Fruit fly (Drosophila melanogaster) whole organism, embryonic: ENCODE results near the gene CG15772.
A peak's percentile ranks its signal among the peaks of the same experiment; 100 is the strongest.

Experiments
- Antp ChIP-seq: fragments of 200-800 bp; sonication (Bioruptor generic); optimal IDR thresholded peaks from 3 replicates; lab custom pipeline; 2016; ENCODE audit warnings: missing biosample characterization, missing genetic modification characterization
- Blimp-1 ChIP-seq: fragments of 200-800 bp; sonication (Bioruptor generic); optimal IDR thresholded peaks from 3 replicates; lab custom pipeline; 2018; ENCODE audit warnings: missing biosample characterization, missing genetic modification characterization, mild to moderate bottlenecking, moderate library complexity, missing genetic modification reagents
- CG10209 ChIP-seq: fragments of 200-800 bp; sonication (Bioruptor generic); optimal IDR thresholded peaks from 3 replicates; lab custom pipeline; 2017; ENCODE audit warnings: missing biosample characterization, mild to moderate bottlenecking, missing genetic modification characterization, missing genetic modification reagents
- CG11723 ChIP-seq: fragments of 200-800 bp; sonication (Bioruptor generic); optimal IDR thresholded peaks from 2 replicates; lab custom pipeline; 2017; ENCODE audit warnings: missing biosample characterization, mild to moderate bottlenecking, missing genetic modification characterization
- CG14710 ChIP-seq: fragments of 200-800 bp; sonication (Bioruptor generic); optimal IDR thresholded peaks from 3 replicates; lab custom pipeline; 2019; ENCODE audit warnings: missing biosample characterization, mild to moderate bottlenecking, missing genetic modification characterization, moderate library complexity
- CG14860 ChIP-seq: fragments of 200-800 bp; sonication (Bioruptor generic); IDR thresholded peaks from 3 replicates; pipeline ENCODE4 v1.3.6; 2022; ENCODE audit warnings: missing biosample characterization, missing genetic modification characterization; ENCODE audit not compliant: partially characterized antibody
- CG15479 ChIP-seq: fragments of 200-800 bp; sonication (Bioruptor generic); optimal IDR thresholded peaks from 3 replicates; lab custom pipeline; 2019; ENCODE audit warnings: missing biosample characterization, mild to moderate bottlenecking, missing genetic modification characterization, moderate library complexity
- CG17186 ChIP-seq: fragments of 200-800 bp; sonication (Bioruptor generic); optimal IDR thresholded peaks from 3 replicates; lab custom pipeline; 2017; ENCODE audit warnings: missing biosample characterization, missing genetic modification reagents, missing genetic modification characterization
- CG17568 ChIP-seq: fragments of 200-800 bp; sonication (Bioruptor generic); optimal IDR thresholded peaks from 2 replicates; lab custom pipeline; 2018; ENCODE audit warnings: missing biosample characterization, mild to moderate bottlenecking, missing genetic modification characterization, moderate library complexity
- CG17829 ChIP-seq: fragments of 200-800 bp; optimal IDR thresholded peaks from 2 replicates; lab custom pipeline; 2019; ENCODE audit warnings: missing biosample characterization, mild to moderate bottlenecking, missing genetic modification characterization, moderate library complexity
- CG33557 ChIP-seq: fragments of 200-800 bp; sonication (Bioruptor generic); optimal IDR thresholded peaks from 2 replicates; lab custom pipeline; 2019; ENCODE audit warnings: missing biosample characterization, mild to moderate bottlenecking, missing genetic modification characterization, moderate library complexity
- CG34422 ChIP-seq: fragments of 200-800 bp; sonication (Bioruptor generic); IDR thresholded peaks from 3 replicates; pipeline ENCODE4 v1.3.6; 2022; ENCODE audit warnings: missing biosample characterization, missing genetic modification characterization
- CG43689 ChIP-seq: fragments of 200-800 bp; sonication (Bioruptor generic); IDR thresholded peaks from 2 replicates; pipeline ENCODE4 v1.3.6; 2022; ENCODE audit warnings: missing biosample characterization, missing genetic modification characterization
- CG6654 ChIP-seq: fragments of 200-800 bp; sonication (Bioruptor generic); optimal IDR thresholded peaks from 2 replicates; lab custom pipeline; 2017; ENCODE audit warnings: missing biosample characterization, mild to moderate bottlenecking, missing genetic modification characterization
- CG9727 ChIP-seq: fragments of 200-800 bp; sonication (Bioruptor generic); optimal IDR thresholded peaks from 3 replicates; lab custom pipeline; 2017; ENCODE audit warnings: missing biosample characterization, mild to moderate bottlenecking, missing genetic modification characterization
- CG9876 ChIP-seq: fragments of 200-800 bp; sonication (Bioruptor generic); optimal IDR thresholded peaks from 2 replicates; lab custom pipeline; 2016; ENCODE audit warnings: missing biosample characterization, missing genetic modification characterization
- HLHmδ ChIP-seq: fragments of 200-800 bp; sonication (Bioruptor generic); optimal IDR thresholded peaks from 2 replicates; lab custom pipeline; 2018; ENCODE audit warnings: missing biosample characterization, mild to moderate bottlenecking, missing genetic modification characterization, moderate library complexity
- Hey ChIP-seq: fragments of 200-800 bp; sonication (Bioruptor generic); optimal IDR thresholded peaks from 3 replicates; lab custom pipeline; 2018; ENCODE audit warnings: missing biosample characterization, mild to moderate bottlenecking, missing genetic modification characterization
- Hmx ChIP-seq: fragments of 200-800 bp; sonication (Bioruptor generic); optimal IDR thresholded peaks from 2 replicates; lab custom pipeline; 2016; ENCODE audit warnings: missing biosample characterization, missing genetic modification characterization
- Nf-YB ChIP-seq: fragments of 200-800 bp; sonication (Bioruptor generic); optimal IDR thresholded peaks from 3 replicates; lab custom pipeline; 2019; ENCODE audit warnings: missing biosample characterization, mild to moderate bottlenecking, missing genetic modification characterization, moderate library complexity
- Oli ChIP-seq: fragments of 200-800 bp; sonication (Bioruptor generic); optimal IDR thresholded peaks from 2 replicates; lab custom pipeline; 2018; ENCODE audit warnings: missing biosample characterization, mild to moderate bottlenecking, missing genetic modification characterization, moderate library complexity
- Rfx ChIP-seq: fragments of 200-800 bp; sonication (Bioruptor generic); IDR thresholded peaks from 2 replicates; pipeline ENCODE4 v1.3.6; 2022; ENCODE audit warnings: missing biosample characterization, missing genetic modification characterization
- Vsx1 ChIP-seq: fragments of 200-800 bp; sonication (Bioruptor generic); optimal IDR thresholded peaks from 2 replicates; lab custom pipeline; 2017; ENCODE audit warnings: missing biosample characterization, mild to moderate bottlenecking, missing genetic modification characterization, missing genetic modification reagents
- ash1 ChIP-seq: fragments of 200-800 bp; sonication (Bioruptor generic); optimal IDR thresholded peaks from 2 replicates; lab custom pipeline; 2018; ENCODE audit warnings: missing biosample characterization, mild to moderate bottlenecking, missing genetic modification characterization
- bigmax ChIP-seq: fragments of 200-800 bp; sonication (Bioruptor generic); optimal IDR thresholded peaks from 2 replicates; lab custom pipeline; 2018; ENCODE audit warnings: missing biosample characterization, mild to moderate bottlenecking, missing genetic modification characterization
- corto ChIP-seq: fragments of 200-800 bp; sonication (Bioruptor generic); optimal IDR thresholded peaks from 2 replicates; lab custom pipeline; 2016; ENCODE audit warnings: missing biosample characterization, mild to moderate bottlenecking, missing genetic modification characterization, moderate library complexity
- dati ChIP-seq: fragments of 200-800 bp; sonication (Bioruptor generic); IDR thresholded peaks from 2 replicates; pipeline ENCODE4 v1.3.6; 2022; ENCODE audit warnings: missing biosample characterization, missing genetic modification characterization
- emc ChIP-seq: fragments of 200-800 bp; sonication (Bioruptor generic); optimal IDR thresholded peaks from 2 replicates; lab custom pipeline; 2016; ENCODE audit warnings: missing biosample characterization, missing genetic modification characterization
- esg ChIP-seq: fragments of 200-800 bp; sonication (Bioruptor generic); conservative IDR thresholded peaks from 2 replicates; pipeline ENCODE4 v1.3.6; 2022; ENCODE audit warnings: missing biosample characterization, missing genetic modification characterization
- eve ChIP-seq, 2 experiments: fragments of >200 bp; optimal IDR thresholded peaks; 2 replicates each; lab custom pipeline; 2017; ENCODE audit warnings: missing biosample characterization in 2 of 2, missing genetic modification characterization in 2 of 2
- fd96Cb ChIP-seq: fragments of 200-800 bp; sonication (Bioruptor generic); optimal IDR thresholded peaks from 2 replicates; lab custom pipeline; 2018; ENCODE audit warnings: missing biosample characterization, mild to moderate bottlenecking, missing genetic modification characterization, moderate library complexity
- grau ChIP-seq: fragments of 200-800 bp; optimal IDR thresholded peaks from 3 replicates; lab custom pipeline; 2019; ENCODE audit warnings: missing biosample characterization, mild to moderate bottlenecking, missing genetic modification characterization, moderate library complexity
- gt ChIP-seq: fragments of 200-800 bp; sonication (Bioruptor generic); IDR thresholded peaks from 2 replicates; pipeline ENCODE4 v1.3.6; 2022; ENCODE audit warnings: missing biosample characterization, missing genetic modification characterization
- lilli ChIP-seq: fragments of 200-800 bp; sonication (Bioruptor generic); optimal IDR thresholded peaks from 3 replicates; lab custom pipeline; 2016; ENCODE audit warnings: missing biosample characterization, missing genetic modification characterization
- lmd ChIP-seq: fragments of 200-800 bp; sonication (Bioruptor generic); IDR thresholded peaks from 2 replicates; pipeline ENCODE4 v1.3.6; 2022; ENCODE audit warnings: missing biosample characterization, missing genetic modification characterization
- pb ChIP-seq: fragments of 200-800 bp; sonication (Bioruptor generic); optimal IDR thresholded peaks from 3 replicates; lab custom pipeline; 2016; ENCODE audit warnings: missing biosample characterization, missing genetic modification characterization
- phol ChIP-seq: fragments of 200-800 bp; sonication (Bioruptor generic); optimal IDR thresholded peaks from 3 replicates; lab custom pipeline; 2018; ENCODE audit warnings: missing biosample characterization, mild to moderate bottlenecking, missing genetic modification characterization, moderate library complexity
- salm ChIP-seq: fragments of 200-800 bp; sonication (Bioruptor generic); optimal IDR thresholded peaks from 2 replicates; lab custom pipeline; 2018; ENCODE audit warnings: missing biosample characterization, mild to moderate bottlenecking, missing genetic modification characterization
- schlank ChIP-seq: fragments of 200-800 bp; sonication (Bioruptor generic); optimal IDR thresholded peaks from 2 replicates; lab custom pipeline; 2018; ENCODE audit warnings: missing biosample characterization, mild to moderate bottlenecking, missing genetic modification characterization
- slou ChIP-seq: fragments of 200-800 bp; sonication (Bioruptor generic); optimal IDR thresholded peaks from 3 replicates; lab custom pipeline; 2016; ENCODE audit warnings: missing biosample characterization, missing genetic modification characterization
- tin ChIP-seq: fragments of 200-800 bp; sonication (Bioruptor generic); optimal IDR thresholded peaks from 3 replicates; lab custom pipeline; 2016; ENCODE audit warnings: missing biosample characterization, missing genetic modification characterization
- tup ChIP-seq: fragments of 200-800 bp; sonication (Bioruptor generic); optimal IDR thresholded peaks from 2 replicates; lab custom pipeline; 2016; ENCODE audit warnings: missing biosample characterization, mild to moderate bottlenecking, missing genetic modification characterization, moderate library complexity
- wek ChIP-seq: fragments of 200-800 bp; sonication (Bioruptor generic); optimal IDR thresholded peaks from 3 replicates; lab custom pipeline; 2018; ENCODE audit warnings: missing biosample characterization, mild to moderate bottlenecking, missing genetic modification characterization, moderate library complexity
- wor ChIP-seq: fragments of 200-800 bp; sonication (Bioruptor generic); IDR thresholded peaks from 2 replicates; pipeline ENCODE4 v1.3.6; 2022; ENCODE audit warnings: missing biosample characterization, missing genetic modification characterization
- zen ChIP-seq: fragments of 200-800 bp; sonication (Bioruptor generic); optimal IDR thresholded peaks from 3 replicates; lab custom pipeline; 2018; ENCODE audit warnings: missing biosample characterization, mild to moderate bottlenecking, missing genetic modification characterization, moderate library complexity

The CG15772 gene

dm6 chrX:5745840-5746815, 5.9 kb upstream of the CG15772 start (continued):
- TF ChIP-seq CG15479 (no peak), tin (GFP tag; lab: Kevin White, UChicago) (peak; percentile 42), zen (peak; percentile 35), dati (0 out of 2 replicates have a peak, but pooled peaks have one; percentile 32), Hmx (peak; percentile 5), phol (peak; percentile 67), schlank (tag; lab: Kevin White, UChicago) (peak; percentile 70), eve (GFP tag; optimal IDR thresholded peaks at IDR 0.05; lab: Kevin White, UChicago) (no peak), grau (tag; lab: Kevin White, UChicago) (peak; percentile 71), Hey (tag; lab: Kevin White, UChicago) (peak; percentile 51), CG9876 (GFP tag; lab: Kevin White, UChicago) (no peak), CG14860 (GFP tag; lab: Robert Waterston, UW) (peak; percentile 48; the same call in 2 of the 3 replicates), Antp (GFP tag; lab: Kevin White, UChicago) (peak; percentile 17), Nf-YB (GFP tag; lab: Kevin White, UChicago) (peak; percentile 34), CG43689 (GFP tag; lab: Robert Waterston, UW) (no peak), pb (GFP tag; lab: Kevin White, UChicago) (no peak), Oli (tag; lab: Kevin White, UChicago) (peak; percentile 72), lmd (GFP tag; lab: Robert Waterston, UW) (peak; percentile 72), tup (peak; percentile 57), emc (GFP tag; lab: Kevin White, UChicago) (no peak), ash1 (GFP tag; lab: Kevin White, UChicago) (no peak), slou (GFP tag; lab: Kevin White, UChicago) (peak; percentile 50), CG34422 (GFP tag; lab: Robert Waterston, UW) (peak; percentile 83)

dm6 chrX:5746864-5747861, 4.9 kb upstream of the CG15772 start, which contains the start of the genes IntS6 and Rtel1:
IntS6 (minus strand) TSS chrX:5747254.
Rtel1 (plus strand) TSS chrX:5747747.
- peak; percentile 85 for TF ChIP-seq CG17829
- TF ChIP-seq bigmax (GFP tag; lab: Kevin White, UChicago): no peak
- peak; percentile 71 for TF ChIP-seq wek (GFP tag; lab: Kevin White, UChicago)
- peak; percentile 76 for TF ChIP-seq CG17186 (GFP tag; lab: Kevin White, UChicago)
- peak; percentile 85 for TF ChIP-seq wor
- TF ChIP-seq CG10209: peak; percentile 100
- peak; percentile 60 for TF ChIP-seq Vsx1 (GFP tag; lab: Kevin White, UChicago)
- TF ChIP-seq salm (tag; lab: Kevin White, UChicago): peak; percentile 69
- peak; percentile 71 for TF ChIP-seq CG6654 (GFP tag; lab: Kevin White, UChicago)
- peak; percentile 84 for TF ChIP-seq CG9727 (GFP tag; lab: Kevin White, UChicago)
- peak; percentile 61; the same call in 1 of the 2 replicates for TF ChIP-seq gt (GFP tag; lab: Robert Waterston, UW)
- TF ChIP-seq esg: peak; percentile 89
- peak; percentile 85 for TF ChIP-seq CG14710 (tag; lab: Kevin White, UChicago)
- TF ChIP-seq HLHmδ (GFP tag; lab: Kevin White, UChicago): peak; percentile 39
- TF ChIP-seq lilli: peak; percentile 96
- peak; percentile 84 for TF ChIP-seq CG17568 (GFP tag; lab: Kevin White, UChicago)
- peak; percentile 41 for TF ChIP-seq corto (GFP tag; lab: Kevin White, UChicago)
- TF ChIP-seq CG33557 (GFP tag; lab: Kevin White, UChicago): peak; percentile 87
- peak; percentile 88 for TF ChIP-seq fd96Cb (tag; lab: Kevin White, UChicago)
- TF ChIP-seq Rfx (GFP tag; lab: Robert Waterston, UW): peak; percentile 94
- TF ChIP-seq CG11723: peak; percentile 74
- peak; percentile 77 for TF ChIP-seq Blimp-1 (GFP tag; lab: Kevin White, UChicago)
